Fruit fly (Drosophila melanogaster): ENCODE data around the gene Ets96B.

The Ets96B gene

dm6 chr3R:24829887-24830351 is 42.1 kb downstream of the Ets96B start, which contains the start of the genes Kaz and CG43273 (continued):
- TF ChIP-seq CG17829 (tag; optimal IDR thresholded peaks at IDR 0.05) (peak; percentile 73), fu2 (GFP tag; optimal IDR thresholded peaks at IDR 0.05) (no peak), Abd-B (GFP tag; optimal IDR thresholded peaks at IDR 0.05) (peak; percentile 81), Hey (tag; optimal IDR thresholded peaks at IDR 0.05) (no peak), Six4 (GFP tag; optimal IDR thresholded peaks at IDR 0.05) (peak; percentile 40), sim (GFP tag; IDR thresholded peaks at IDR 0.05) (no peak), chif (GFP tag; optimal IDR thresholded peaks at IDR 0.05) (peak in 1 of 2 experiments; percentile 11), CG15696 (tag; optimal IDR thresholded peaks at IDR 0.05) (peak; percentile 67), hth (optimal IDR thresholded peaks at IDR 0.05) (no peak), CG30403 (GFP tag; optimal IDR thresholded peaks at IDR 0.05) (peak; percentile 77), Elba2 (GFP tag; optimal IDR thresholded peaks at IDR 0.05) (no peak), CG9215 (GFP tag; IDR thresholded peaks at IDR 0.05) (peak; percentile 50), chinmo (GFP tag; IDR thresholded peaks at IDR 0.05; ENCODE audit: partially characterized antibody) (no peak), gfzf (GFP tag; optimal IDR thresholded peaks at IDR 0.05) (no peak), unpg (GFP tag; optimal IDR thresholded peaks at IDR 0.05) (no peak), HmgZ (tag; optimal IDR thresholded peaks at IDR 0.05) (peak; percentile 74), trh (GFP tag; optimal IDR thresholded peaks at IDR 0.05) (no peak), CG5953 (GFP tag; IDR thresholded peaks at IDR 0.05) (no peak), CG9437 (GFP tag; optimal IDR thresholded peaks at IDR 0.05) (peak; percentile 25), CG42726 (GFP tag; IDR thresholded peaks at IDR 0.05; ENCODE audit: partially characterized antibody) (no peak), Jarid2 (GFP tag; optimal IDR thresholded peaks at IDR 0.05) (no peak), Rfx (GFP tag; IDR thresholded peaks at IDR 0.05) (peak; percentile 73), CG7928 (GFP tag; optimal IDR thresholded peaks at IDR 0.05) (no peak), Dp (GFP tag; optimal IDR thresholded peaks at IDR 0.05) (peak; percentile 1), onecut (GFP tag; IDR thresholded peaks at IDR 0.05) (no peak), CG6175 (GFP tag; IDR thresholded peaks at IDR 0.05) (no peak), insv (GFP tag; optimal IDR thresholded peaks at IDR 0.05) (peak in 1 of 2 experiments; percentile 14), inv (GFP tag; IDR thresholded peaks at IDR 0.05; ENCODE audit: partially characterized antibody) (no peak), lola (GFP tag; optimal IDR thresholded peaks at IDR 0.05) (peak in 1 of 3 experiments; percentile 65), CG9817 (tag; optimal IDR thresholded peaks at IDR 0.05) (peak; percentile 73), nerfin-2 (GFP tag; IDR thresholded peaks at IDR 0.05; ENCODE audit: partially characterized antibody) (no peak), CG7963 (GFP tag; IDR thresholded peaks at IDR 0.05; ENCODE audit: partially characterized antibody) (no peak), CG9797 (GFP tag; optimal IDR thresholded peaks at IDR 0.05) (no peak), Asciz (GFP tag; optimal IDR thresholded peaks at IDR 0.05) (no peak), sisA (GFP tag; IDR thresholded peaks at IDR 0.05) (peak; percentile 5; the same call in 1 of the 2 replicates), CG14441 (GFP tag; IDR thresholded peaks at IDR 0.05) (no peak), CG31224 (GFP tag; IDR thresholded peaks at IDR 0.05) (no peak; the same call in 1 of the 2 replicates), hb (GFP tag; IDR thresholded peaks at IDR 0.05; ENCODE audit: partially characterized antibody) (no peak), CG18262 (tag; optimal IDR thresholded peaks at IDR 0.05) (no peak), oc (tag; optimal IDR thresholded peaks at IDR 0.05) (peak; percentile 76), CG1233 (GFP tag; optimal IDR thresholded peaks at IDR 0.05) (peak; percentile 22), amos (GFP tag; IDR thresholded peaks at IDR 0.05; ENCODE audit: partially characterized antibody) (no peak), dmrt11E (tag; optimal IDR thresholded peaks at IDR 0.05) (peak; percentile 40), CG7745 (tag; optimal IDR thresholded peaks at IDR 0.05) (no peak), CG8478 (optimal IDR thresholded peaks at IDR 0.05) (no peak), CG2678 (tag; optimal IDR thresholded peaks at IDR 0.05) (no peak), Fer2 (tag; optimal IDR thresholded peaks at IDR 0.05) (peak; percentile 39), phol (tag; optimal IDR thresholded peaks at IDR 0.05) (peak; percentile 76), mld (GFP tag; IDR thresholded peaks at IDR 0.05; ENCODE audit: partially characterized antibody) (no peak), CG7786 (GFP tag; optimal IDR thresholded peaks at IDR 0.05) (no peak)
